Worm (Caenorhabditis elegans): ENCODE measurements around the gene akt-1.

The akt-1 gene

DNA sequence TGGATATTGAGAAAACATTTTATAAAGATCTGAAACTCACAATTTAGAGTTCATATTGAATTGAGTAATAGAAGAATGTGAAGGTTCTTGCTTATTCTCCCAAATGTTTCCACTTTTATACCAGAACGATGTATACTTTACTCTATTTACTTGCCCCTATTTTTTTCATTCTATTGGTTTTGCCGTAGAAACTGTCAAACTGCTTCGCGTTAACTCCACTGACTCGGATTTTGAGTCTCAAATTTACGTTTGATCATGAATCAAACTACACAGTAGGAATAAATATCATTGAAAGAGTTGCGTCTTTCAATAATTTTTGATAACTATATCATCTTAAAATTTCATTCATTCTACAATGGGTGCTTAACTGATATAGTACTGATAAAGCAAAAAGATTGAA is 8.8 kb upstream of the akt-1 start, which contains the start of gene fipr-8:
Gene fipr-8 (minus strand): TSS at position 101 of the 400 bp plus-strand sequence.
- no peak for TF ChIP-seq daf-12 (tag; optimal IDR thresholded peaks at IDR 0.05)
- no peak for TF ChIP-seq daf-19 (GFP tag; conservative IDR thresholded peaks at IDR 0.05)

DNA sequence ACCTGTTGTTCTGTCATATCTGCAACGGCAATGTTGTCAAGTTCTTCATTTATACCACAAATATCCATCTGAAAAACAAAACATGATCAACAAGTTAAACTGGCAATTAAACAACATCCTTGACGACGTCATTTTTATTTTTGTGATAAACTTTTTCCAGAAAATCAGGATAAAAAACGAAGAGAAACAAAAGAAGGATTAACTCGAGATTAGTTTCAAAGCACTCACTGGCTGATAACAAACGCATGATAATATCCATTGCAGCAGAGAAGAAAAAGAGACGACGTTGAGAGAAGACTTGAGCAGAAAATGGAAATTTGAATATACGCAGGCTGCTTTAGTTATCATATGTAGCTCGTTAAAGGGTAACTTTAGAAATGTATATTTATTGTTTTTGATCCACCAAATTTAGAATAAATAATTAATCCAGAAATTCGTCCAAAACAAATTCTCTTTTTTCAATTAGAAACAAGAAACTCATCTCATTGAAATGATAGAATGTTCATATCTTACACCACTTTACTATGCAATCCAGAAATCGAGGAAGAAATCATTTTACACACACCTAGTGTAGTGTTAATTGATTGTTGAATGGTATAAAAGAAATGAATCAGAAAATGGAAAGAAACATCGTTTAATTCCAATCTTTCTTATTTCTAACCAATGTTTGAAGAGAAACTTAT is 7.4 kb upstream of the akt-1 start, which contains the start of the genes C12D8.21 and col-148:
Gene C12D8.21 (minus strand): TSS at position 68 of the 683 bp plus-strand sequence.
Gene col-148 (plus strand): TSS at position 633 of the 683 bp plus-strand sequence.
- TF ChIP-seq rbr-2 (tag; optimal IDR thresholded peaks at IDR 0.05) (no peak), ZK337.2 (GFP tag; IDR thresholded peaks at IDR 0.05) (no peak), sdz-12 (GFP tag; optimal IDR thresholded peaks at IDR 0.05) (no peak), T20F7.1 (GFP tag; optimal IDR thresholded peaks at IDR 0.05) (no peak), aha-1 (tag) (peak; percentile 2), F26F4.8 (GFP tag; conservative IDR thresholded peaks at IDR 0.05) (no peak)

DNA sequence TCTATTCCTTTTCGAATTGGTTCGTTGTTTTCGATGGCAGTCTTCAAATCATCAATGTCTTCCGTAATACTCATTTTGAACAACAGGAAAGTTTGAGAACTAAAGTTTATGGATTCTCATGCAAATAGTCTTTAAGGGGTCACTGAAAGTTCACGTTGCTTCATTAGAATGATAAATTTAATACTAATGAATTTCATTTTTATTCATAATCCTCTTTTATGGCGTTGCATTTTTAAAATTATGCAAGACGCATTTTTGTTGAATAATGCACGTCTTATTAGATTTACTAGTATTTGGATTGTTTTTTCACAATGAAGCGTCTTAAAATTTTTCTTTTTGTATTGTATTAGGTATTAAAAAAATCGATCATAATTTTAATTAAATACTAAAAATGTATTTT is 5.6 kb upstream of the akt-1 start, which contains the start of gene C12D8.9:
Gene C12D8.9 (minus strand): TSS at position 101 of the 400 bp plus-strand sequence.
- TF ChIP-seq nhr-77 (tag; optimal IDR thresholded peaks at IDR 0.05) (no peak), unc-62 (GFP tag; optimal IDR thresholded peaks at IDR 0.05 in 1 of 2) (peak in 1 of 2 experiments; percentile 24), unc-62 (tag; optimal IDR thresholded peaks at IDR 0.05) (no peak)

DNA sequence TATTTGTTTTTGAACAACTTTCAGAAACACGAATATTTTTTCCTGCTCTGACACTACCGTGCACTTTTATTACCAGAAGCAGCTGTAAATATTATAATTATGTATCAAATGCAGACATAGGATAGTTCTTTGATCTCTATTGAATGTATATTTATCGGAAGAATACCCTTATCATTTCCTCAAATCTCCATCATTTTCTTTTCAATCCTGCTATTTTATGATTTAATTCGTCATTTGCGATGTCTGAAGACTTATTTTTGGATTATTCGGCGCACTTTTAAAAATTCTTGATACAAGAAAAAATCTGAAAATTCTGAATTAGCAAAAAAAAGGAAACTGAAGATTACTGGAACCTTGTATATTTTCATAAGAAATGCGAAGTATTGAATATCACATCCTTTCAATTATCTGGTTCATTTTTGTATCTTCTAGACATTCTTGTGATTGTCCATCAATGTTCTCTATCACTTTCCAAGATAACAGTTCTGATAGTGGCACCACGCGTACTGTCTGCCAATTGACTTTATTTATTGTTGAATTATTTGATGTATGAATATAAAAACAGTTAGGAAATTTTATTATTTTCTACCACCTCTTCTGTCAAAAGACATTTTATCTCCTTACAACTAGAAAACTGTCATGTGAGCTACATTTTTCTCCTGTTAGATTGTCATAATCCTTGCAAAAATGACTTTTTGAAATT is 4.5 kb upstream of the akt-1 start:
- TF ChIP-seq lin-29 (GFP tag; IDR thresholded peaks at IDR 0.05) (no peak), lin-39 (tag; optimal IDR thresholded peaks at IDR 0.05) (no peak), nhr-76 (tag; optimal IDR thresholded peaks at IDR 0.05) (no peak), dmd-6 (GFP tag; IDR thresholded peaks at IDR 0.05) (peak; percentile 18; the same call in 1 of the 2 replicates), Y48G9A.11 (GFP tag; IDR thresholded peaks at IDR 0.05) (no peak), nhr-237 (tag; optimal IDR thresholded peaks at IDR 0.05) (no peak), dve-1 (tag; optimal IDR thresholded peaks at IDR 0.05; ENCODE audit: insufficient read depth) (peak; percentile 57), hif-1 (tag; optimal IDR thresholded peaks at IDR 0.05) (no peak), saeg-2 (GFP tag; IDR thresholded peaks at IDR 0.05) (no peak), ZK546.5 (tag; optimal IDR thresholded peaks at IDR 0.05) (no peak), nhr-102 (tag; optimal IDR thresholded peaks at IDR 0.05) (no peak), zag-1 (tag; optimal IDR thresholded peaks at IDR 0.05) (no peak), mxl-3 (GFP tag; optimal IDR thresholded peaks at IDR 0.05) (no peak), lin-1 (GFP tag; IDR thresholded peaks at IDR 0.05) (no peak), nhr-6 (tag; optimal IDR thresholded peaks at IDR 0.05) (no peak), skn-1 (tag; optimal IDR thresholded peaks at IDR 0.05) (no peak), F26F4.8 (GFP tag; conservative IDR thresholded peaks at IDR 0.05) (no peak), Y5F2A.4 (GFP tag; optimal IDR thresholded peaks at IDR 0.05) (no peak), nhr-77 (tag; optimal IDR thresholded peaks at IDR 0.05) (no peak), zip-11 (GFP tag; IDR thresholded peaks at IDR 0.05) (no peak), hlh-11 (tag; optimal IDR thresholded peaks at IDR 0.05) (peak; percentile 34), madf-9 (GFP tag; conservative IDR thresholded peaks at IDR 0.05) (no peak), sdz-12 (GFP tag; optimal IDR thresholded peaks at IDR 0.05) (no peak), ztf-11 (tag; optimal IDR thresholded peaks at IDR 0.05) (no peak), hlh-30 (tag; optimal IDR thresholded peaks at IDR 0.05; ENCODE audit: insufficient read depth) (peak; percentile 20), pqm-1 (tag; optimal IDR thresholded peaks at IDR 0.05) (peak; percentile 50), madf-5 (GFP tag; IDR thresholded peaks at IDR 0.05) (no peak), set-16 (GFP tag; IDR thresholded peaks at IDR 0.05) (no peak), ces-1 (GFP tag; optimal IDR thresholded peaks at IDR 0.05) (no peak), snpc-1.2 (GFP tag; IDR thresholded peaks at IDR 0.05) (no peak), dmd-9 (GFP tag; IDR thresholded peaks at IDR 0.05) (no peak), ceh-44 (GFP tag; IDR thresholded peaks at IDR 0.05) (no peak), R02D3.7 (tag; optimal IDR thresholded peaks at IDR 0.05) (no peak), duxl-1 (tag; optimal IDR thresholded peaks at IDR 0.05; ENCODE audit: poor library complexity) (no peak), F37D6.2 (tag; optimal IDR thresholded peaks at IDR 0.05) (no peak)

Measured in whole organism, L4 larva.